Worm (Caenorhabditis elegans) whole organism, midembryonic: Measurements from ENCODE around the gene F26F2.7.

ENCODE experiments used
- T22C8.4 ChIP-seq: fragments of 200-800 bp; sonication (Bioruptor generic); IDR thresholded peaks from 2 replicates; pipeline ENCODE4 v1.3.6; 2022; ENCODE audit warnings: missing genetic modification characterization, missing compliant biosample characterization
- cog-1 ChIP-seq: sonication (generic microtip); optimal IDR thresholded peaks from 2 replicates; lab custom pipeline; 2016; ENCODE audit warnings: missing genetic modification characterization, missing compliant biosample characterization
- flt-1 ChIP-seq: fragments of 200-800 bp; sonication (Bioruptor generic); IDR thresholded peaks from 2 replicates; pipeline ENCODE4 v1.3.6; 2022; ENCODE audit warnings: missing genetic modification characterization, missing compliant biosample characterization
- klf-2 ChIP-seq: fragments of 200-800 bp; sonication (Bioruptor generic); conservative IDR thresholded peaks from 2 replicates; pipeline ENCODE4 v1.3.6; 2022; ENCODE audit warnings: missing genetic modification reagents, missing genetic modification characterization, missing compliant biosample characterization
- med-1 ChIP-seq: sonication (generic microtip); optimal IDR thresholded peaks from 2 replicates; lab custom pipeline; 2017; ENCODE audit warnings: missing genetic modification characterization, mild to moderate bottlenecking, missing compliant biosample characterization, antibody characterized with exemption, missing genetic modification reagents; ENCODE audit not compliant: insufficient read depth
- ref-1 ChIP-seq: fragments of 200-800 bp; sonication (Bioruptor generic); conservative IDR thresholded peaks from 2 replicates; pipeline ENCODE4 v1.3.6; 2022; ENCODE audit warnings: missing genetic modification reagents, missing genetic modification characterization, missing compliant biosample characterization
- tab-1 ChIP-seq: fragments of 200-800 bp; sonication (Bioruptor generic); IDR thresholded peaks from 2 replicates; pipeline ENCODE4 v1.3.6; 2022; ENCODE audit warnings: missing genetic modification characterization, missing compliant biosample characterization
- ztf-23 ChIP-seq: fragments of 200-800 bp; sonication (Bioruptor generic); IDR thresholded peaks from 2 replicates; pipeline ENCODE4 v1.3.6; 2022; ENCODE audit warnings: missing genetic modification reagents, missing genetic modification characterization, missing compliant biosample characterization
- ztf-29 ChIP-seq: fragments of 200-800 bp; sonication (Bioruptor generic); IDR thresholded peaks from 2 replicates; pipeline ENCODE4 v1.3.6; 2022; ENCODE audit warnings: missing genetic modification reagents, missing genetic modification characterization, missing compliant biosample characterization

DNA sequence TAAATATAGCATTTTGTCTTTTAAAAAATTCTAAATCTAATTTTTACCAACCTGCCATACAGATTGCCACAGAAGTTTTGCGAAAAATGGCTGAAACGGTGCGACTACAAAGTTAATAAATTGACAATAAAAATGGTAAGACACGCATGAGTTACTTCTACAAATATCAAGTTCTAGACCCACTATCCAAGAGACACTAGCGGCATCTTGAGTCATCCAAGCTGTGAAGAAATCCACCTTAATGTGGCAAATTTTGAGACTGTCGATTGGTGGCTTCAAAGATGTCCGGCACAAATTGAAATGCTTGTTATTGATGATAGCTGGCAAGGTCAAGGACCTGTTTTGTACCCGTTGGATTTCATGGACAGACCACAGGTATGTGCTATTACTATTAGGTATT is 53.5 kb downstream of the F26F2.7 start, which contains the start of gene F46B3.16:
- no peak for TF ChIP-seq flt-1 (GFP tag; lab: Robert Waterston, UW)
- no peak for TF ChIP-seq ztf-29 (GFP tag; lab: Robert Waterston, UW)
- no peak for TF ChIP-seq klf-2 (GFP tag; lab: Robert Waterston, UW)
- no peak for TF ChIP-seq ztf-23 (GFP tag; lab: Robert Waterston, UW)
- TF ChIP-seq T22C8.4 (GFP tag; lab: Robert Waterston, UW), result no peak
- TF ChIP-seq tab-1 (GFP tag; lab: Robert Waterston, UW), result no peak
- TF ChIP-seq ref-1 (GFP tag; lab: Robert Waterston, UW), result no peak
- TF ChIP-seq med-1 (GFP tag; lab: Kevin White, UChicago), result no peak
- no peak for TF ChIP-seq cog-1 (tag; lab: Kevin White, UChicago)
